Worm (Caenorhabditis elegans): ENCODE data around the gene F11A5.17.

DNA sequence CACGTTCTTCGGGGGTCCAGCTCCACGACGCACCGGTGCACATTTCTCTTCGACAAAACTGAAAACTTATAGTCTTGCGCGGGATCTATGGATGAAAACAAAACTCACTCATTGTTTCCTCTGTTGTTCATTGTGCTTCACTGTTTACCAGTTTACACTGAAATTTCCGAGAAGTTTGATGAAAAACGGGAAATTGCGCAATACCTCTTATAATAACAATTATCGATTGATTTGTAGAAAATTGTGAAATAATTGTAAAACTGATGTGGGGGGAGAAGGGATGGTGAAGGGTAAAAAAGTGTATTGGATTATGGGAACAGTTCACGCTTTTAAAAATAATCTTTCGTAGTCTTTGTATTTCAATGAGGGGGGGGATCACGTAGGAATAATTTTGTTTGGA lies 27.6 kb downstream of the F11A5.17 start:
- TF ChIP-seq nhr-237 (tag; optimal IDR thresholded peaks at IDR 0.05) = no peak
- TF ChIP-seq mab-5 (tag; optimal IDR thresholded peaks at IDR 0.05) = no peak
- TF ChIP-seq nhr-28 (tag; optimal IDR thresholded peaks at IDR 0.05) = no peak
- no peak for TF ChIP-seq ceh-43 (GFP tag; optimal IDR thresholded peaks at IDR 0.05)
- TF ChIP-seq nhr-76 (tag; optimal IDR thresholded peaks at IDR 0.05) = no peak
- TF ChIP-seq sptf-1 (tag; optimal IDR thresholded peaks at IDR 0.05) = no peak
